Worm (Caenorhabditis elegans) whole organism, early embryonic: ENCODE data around the gene C45B2.3.

Experiments used
- B0310.2 ChIP-seq: sonication (generic microtip); optimal IDR thresholded peaks from 2 replicates; lab custom pipeline; 2016; ENCODE audit warnings: mild to moderate bottlenecking, missing genetic modification characterization, missing compliant biosample characterization
- F13C5.2 ChIP-seq: sonication (generic microtip); optimal IDR thresholded peaks from 2 replicates; lab custom pipeline; 2017; ENCODE audit warnings: mild to moderate bottlenecking, missing genetic modification characterization, inconsistent platforms, missing compliant biosample characterization
- aly-1 ChIP-seq: sonication (generic microtip); optimal IDR thresholded peaks from 2 replicates; lab custom pipeline; 2016; ENCODE audit warnings: missing genetic modification characterization, missing compliant biosample characterization
- ama-1 ChIP-seq: fragments of 150-350 bp; optimal IDR thresholded peaks from 2 replicates; lab custom pipeline; 2014
- ceh-13 ChIP-seq: fragments of 200-800 bp; sonication (Bioruptor generic); optimal IDR thresholded peaks from 2 replicates; lab custom pipeline; 2018; ENCODE audit warnings: mild to moderate bottlenecking, missing genetic modification characterization, missing compliant biosample characterization
- ceh-36 ChIP-seq: sonication (generic microtip); optimal IDR thresholded peaks from 2 replicates; lab custom pipeline; 2016; ENCODE audit warnings: missing genetic modification characterization, inconsistent platforms, missing compliant biosample characterization
- ets-7 ChIP-seq: sonication (generic microtip); optimal IDR thresholded peaks from 2 replicates; lab custom pipeline; 2016; ENCODE audit warnings: missing genotype, missing genetic modification characterization, missing compliant biosample characterization
- flt-1 ChIP-seq: fragments of 200-800 bp; sonication (Bioruptor generic); IDR thresholded peaks from 2 replicates; pipeline ENCODE4 v1.3.6; 2022; ENCODE audit warnings: missing genetic modification characterization, missing compliant biosample characterization
- hmbx-1 ChIP-seq: sonication (generic microtip); optimal IDR thresholded peaks from 2 replicates; lab custom pipeline; 2016; ENCODE audit warnings: mild to moderate bottlenecking, missing genetic modification characterization, missing compliant biosample characterization
- hmg-4 ChIP-seq: fragments of 200-800 bp; sonication (Bioruptor generic); optimal IDR thresholded peaks from 2 replicates; lab custom pipeline; 2018; ENCODE audit warnings: mild to moderate bottlenecking, missing genetic modification characterization, missing compliant biosample characterization
- hnd-1 ChIP-seq: sonication (generic microtip); optimal IDR thresholded peaks from 2 replicates; lab custom pipeline; 2016; ENCODE audit warnings: missing genetic modification characterization, missing compliant biosample characterization
- pes-1 ChIP-seq: fragments of 200-800 bp; sonication (Bioruptor generic); IDR thresholded peaks from 2 replicates; pipeline ENCODE4 v1.3.6; 2022; ENCODE audit warnings: missing genetic modification reagents, missing genetic modification characterization, missing compliant biosample characterization
- scrt-1 ChIP-seq: fragments of 200-800 bp; sonication (Bioruptor generic); IDR thresholded peaks from 2 replicates; pipeline ENCODE4 v1.3.6; 2022; ENCODE audit warnings: missing genetic modification characterization, missing compliant biosample characterization
- sea-1 ChIP-seq: fragments of 200-800 bp; sonication (Bioruptor generic); conservative IDR thresholded peaks from 2 replicates; pipeline ENCODE4 v1.3.6; 2022; ENCODE audit warnings: missing genetic modification characterization, missing compliant biosample characterization
- tbx-11 ChIP-seq: fragments of 200-800 bp; sonication (Bioruptor generic); IDR thresholded peaks from 2 replicates; pipeline ENCODE4 v1.3.6; 2022; ENCODE audit warnings: missing genetic modification characterization, missing compliant biosample characterization
- tbx-37 ChIP-seq: fragments of 200-800 bp; sonication (Bioruptor generic); conservative IDR thresholded peaks from 2 replicates; pipeline ENCODE4 v1.3.6; 2022; ENCODE audit warnings: missing genetic modification reagents, missing genetic modification characterization, missing compliant biosample characterization
- tra-4 ChIP-seq: sonication (generic microtip); optimal IDR thresholded peaks from 2 replicates; lab custom pipeline; 2017; ENCODE audit warnings: missing genetic modification characterization, missing compliant biosample characterization

The C45B2.3 gene

ce11 chrX:6050078-6050477 is 32.7 kb upstream of the C45B2.3 start:
- no peak for TF ChIP-seq tbx-11 (GFP tag; lab: Robert Waterston, UW)
- no peak for TF ChIP-seq hnd-1 (tag; lab: Kevin White, UChicago)
- TF ChIP-seq aly-1 (tag; lab: Kevin White, UChicago): no peak
- no peak for TF ChIP-seq ama-1 (lab: Kevin White, UChicago)
- TF ChIP-seq tbx-37 (GFP tag; lab: Robert Waterston, UW): no peak
- no peak for TF ChIP-seq ceh-13 (GFP tag; lab: Kevin White, UChicago)
- no peak for TF ChIP-seq ets-7 (tag; lab: Kevin White, UChicago)
- TF ChIP-seq ceh-36 (tag; lab: Kevin White, UChicago): no peak
- no peak for TF ChIP-seq scrt-1 (GFP tag; lab: Robert Waterston, UW)
- TF ChIP-seq hmbx-1 (tag; lab: Kevin White, UChicago): no peak
- TF ChIP-seq pes-1 (GFP tag; lab: Robert Waterston, UW): no peak
- TF ChIP-seq B0310.2 (tag; lab: Kevin White, UChicago): no peak
- TF ChIP-seq flt-1 (GFP tag; lab: Robert Waterston, UW): no peak
- no peak for TF ChIP-seq hmg-4 (GFP tag; lab: Kevin White, UChicago)
- no peak for TF ChIP-seq sea-1 (GFP tag; lab: Robert Waterston, UW)
- TF ChIP-seq tra-4 (tag; lab: Kevin White, UChicago): no peak
- no peak for TF ChIP-seq F13C5.2 (tag; lab: Kevin White, UChicago)

- TF ChIP-seq ceh-13 (GFP tag; lab: Kevin White, UChicago) (no peak), tbx-37 (GFP tag; lab: Robert Waterston, UW) (no peak), F13C5.2 (tag; lab: Kevin White, UChicago) (no peak)
Observed at ce11 chrX:6050849-6051248, 31.9 kb upstream of the C45B2.3 start.

DNA sequence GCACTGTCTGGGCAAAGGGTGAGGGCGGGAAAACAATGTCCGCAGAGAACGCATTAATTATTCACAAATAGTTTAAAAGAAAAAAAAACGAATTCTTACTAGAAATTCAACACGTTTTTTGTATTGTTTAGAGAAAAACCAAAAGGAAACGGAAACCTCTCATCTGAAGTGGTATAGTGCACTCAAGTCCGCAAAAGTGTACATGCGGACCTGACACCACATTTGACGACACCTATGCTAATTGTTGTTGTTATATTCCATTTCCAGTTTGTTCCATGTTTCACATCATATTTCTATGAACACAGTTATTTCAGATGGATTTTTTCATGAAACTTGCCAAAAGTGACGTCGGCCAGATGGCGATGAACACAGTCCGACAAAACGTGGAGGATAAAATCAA is 30.0 kb upstream of the C45B2.3 start, which contains the start of gene C45B2.6:
Gene C45B2.6, plus strand, starts transcription at position 136 of the 400 bp plus-strand sequence.
- TF ChIP-seq hmbx-1 (tag; lab: Kevin White, UChicago) (no peak), ceh-36 (tag; lab: Kevin White, UChicago) (no peak), tbx-11 (GFP tag; lab: Robert Waterston, UW) (no peak), ceh-13 (GFP tag; lab: Kevin White, UChicago) (no peak), tbx-37 (GFP tag; lab: Robert Waterston, UW) (no peak), sea-1 (GFP tag; lab: Robert Waterston, UW) (no peak), tra-4 (tag; lab: Kevin White, UChicago) (no peak), ama-1 (lab: Kevin White, UChicago) (no peak), aly-1 (tag; lab: Kevin White, UChicago) (no peak), hnd-1 (tag; lab: Kevin White, UChicago) (no peak), scrt-1 (GFP tag; lab: Robert Waterston, UW) (no peak), F13C5.2 (tag; lab: Kevin White, UChicago) (no peak)

DNA sequence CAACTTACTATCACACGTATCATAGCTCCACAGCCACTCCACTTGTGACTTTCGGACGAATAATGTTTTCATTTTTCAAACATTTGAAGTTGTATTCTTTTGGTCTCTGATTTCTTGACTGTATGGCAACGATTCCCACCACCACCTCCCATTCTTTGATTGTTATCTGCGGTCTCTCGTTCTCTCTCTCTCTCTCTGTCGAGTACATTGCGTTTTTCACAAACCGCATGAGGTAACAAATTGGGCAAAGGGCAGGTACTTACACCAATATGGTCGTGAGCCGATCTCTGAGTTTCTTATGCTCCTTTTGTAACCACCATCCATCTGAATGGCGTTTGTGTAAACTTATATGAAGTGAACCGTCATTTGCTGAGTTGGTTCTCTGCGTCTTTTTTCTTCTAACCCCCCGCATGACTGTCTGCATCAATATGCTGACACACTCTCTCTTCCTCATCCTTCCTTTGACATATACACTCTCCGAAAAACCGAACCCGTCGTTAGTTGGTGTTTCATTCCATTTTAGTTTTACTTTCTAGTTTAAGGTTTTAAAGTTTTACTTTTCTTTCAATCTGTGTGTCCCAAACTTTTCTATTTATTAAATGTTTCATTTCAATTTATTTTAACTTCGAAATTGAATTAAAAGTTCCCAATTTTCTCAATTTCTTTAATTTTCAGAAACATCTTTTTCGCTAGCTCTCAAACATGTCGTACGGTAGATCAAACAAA is 25.0 kb upstream of the C45B2.3 start, which contains the start of gene gln-1:
Gene gln-1, plus strand, starts transcription at position 676 of the 726 bp plus-strand sequence.
- TF ChIP-seq hnd-1 (tag; lab: Kevin White, UChicago): no peak
- no peak for TF ChIP-seq hmbx-1 (tag; lab: Kevin White, UChicago)
- no peak for TF ChIP-seq tbx-37 (GFP tag; lab: Robert Waterston, UW)
- no peak for TF ChIP-seq tra-4 (tag; lab: Kevin White, UChicago)

DNA sequence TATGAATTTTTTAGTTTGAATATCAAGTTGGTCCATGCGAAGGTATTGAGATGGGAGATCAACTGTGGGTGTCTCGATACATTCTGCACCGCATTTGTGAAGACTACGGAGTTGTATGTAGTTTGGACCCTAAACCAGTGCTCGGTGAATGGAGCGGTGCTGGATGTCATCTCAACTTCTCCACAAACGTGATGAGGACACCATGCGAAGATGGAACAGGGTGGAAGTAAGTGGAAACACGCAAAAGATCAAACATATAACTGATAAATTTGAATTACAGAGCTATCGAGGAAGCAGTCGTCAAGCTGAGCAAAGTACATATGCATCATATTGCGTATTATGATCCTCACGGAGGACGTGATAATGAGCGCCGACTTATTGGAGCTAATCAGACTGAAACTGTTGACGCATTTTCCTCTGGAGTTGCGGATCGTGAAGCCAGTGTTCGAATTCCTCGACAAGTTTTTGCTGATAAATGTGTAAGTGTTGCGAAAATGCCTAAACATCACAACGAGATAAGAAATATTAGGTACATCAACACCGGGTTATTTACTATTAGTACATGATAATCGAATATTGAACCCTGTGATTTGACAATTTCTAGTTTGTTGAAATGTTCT is 23.5 kb upstream of the C45B2.3 start:
- TF ChIP-seq scrt-1 (GFP tag; lab: Robert Waterston, UW): no peak
- TF ChIP-seq ets-7 (tag; lab: Kevin White, UChicago): no peak
- no peak for TF ChIP-seq tra-4 (tag; lab: Kevin White, UChicago)
- no peak for TF ChIP-seq ama-1 (lab: Kevin White, UChicago)
- no peak for TF ChIP-seq ceh-36 (tag; lab: Kevin White, UChicago)
- no peak for TF ChIP-seq flt-1 (GFP tag; lab: Robert Waterston, UW)
- TF ChIP-seq hmg-4 (GFP tag; lab: Kevin White, UChicago): no peak
- TF ChIP-seq aly-1 (tag; lab: Kevin White, UChicago): no peak
- no peak for TF ChIP-seq F13C5.2 (tag; lab: Kevin White, UChicago)
- TF ChIP-seq B0310.2 (tag; lab: Kevin White, UChicago): no peak
- no peak for TF ChIP-seq tbx-11 (GFP tag; lab: Robert Waterston, UW)

- no peak for TF ChIP-seq scrt-1 (GFP tag; lab: Robert Waterston, UW)
- no peak for TF ChIP-seq tra-4 (tag; lab: Kevin White, UChicago)
- no peak for TF ChIP-seq hmbx-1 (tag; lab: Kevin White, UChicago)
- no peak for TF ChIP-seq flt-1 (GFP tag; lab: Robert Waterston, UW)
Observed at ce11 chrX:6064385-6064784, 18.4 kb upstream of the C45B2.3 start.

ce11 chrX:6065936-6066452 is 16.8 kb upstream of the C45B2.3 start, which contains the start of gene ptr-4:
Gene ptr-4, minus strand, starts transcription at chrX:6065986.
- TF ChIP-seq B0310.2 (tag; lab: Kevin White, UChicago): no peak
- no peak for TF ChIP-seq hmg-4 (GFP tag; lab: Kevin White, UChicago)
- TF ChIP-seq hmbx-1 (tag; lab: Kevin White, UChicago): no peak
